Fruit fly (Drosophila melanogaster) whole organism, embryonic: ENCODE measurements around the gene Kal1.

Source experiments
- Asciz ChIP-seq: fragments of 200-800 bp; sonication (Bioruptor generic); optimal IDR thresholded peaks from 2 replicates; lab custom pipeline; 2017; ENCODE audit warnings: missing biosample characterization, mild to moderate bottlenecking, missing genetic modification characterization, missing genetic modification reagents
- Blimp-1 ChIP-seq: fragments of 200-800 bp; sonication (Bioruptor generic); optimal IDR thresholded peaks from 3 replicates; lab custom pipeline; 2018; ENCODE audit warnings: missing biosample characterization, missing genetic modification characterization, mild to moderate bottlenecking, moderate library complexity, missing genetic modification reagents
- CG11247 ChIP-seq: fragments of 200-800 bp; sonication (Bioruptor generic); IDR thresholded peaks from 2 replicates; pipeline ENCODE4 v1.3.6; 2022; ENCODE audit warnings: missing biosample characterization, missing genetic modification characterization
- CG12769 ChIP-seq: fragments of 200-800 bp; sonication (Bioruptor generic); optimal IDR thresholded peaks from 2 replicates; lab custom pipeline; 2019; ENCODE audit warnings: missing biosample characterization, mild to moderate bottlenecking, missing genetic modification characterization, moderate library complexity
- CG13424 ChIP-seq: fragments of 200-800 bp; sonication (Bioruptor generic); optimal IDR thresholded peaks from 2 replicates; lab custom pipeline; 2019; ENCODE audit warnings: missing biosample characterization, mild to moderate bottlenecking, missing genetic modification characterization, moderate library complexity
- CG14860 ChIP-seq: fragments of 200-800 bp; sonication (Bioruptor generic); IDR thresholded peaks from 3 replicates; pipeline ENCODE4 v1.3.6; 2022; ENCODE audit warnings: missing biosample characterization, missing genetic modification characterization; ENCODE audit not compliant: partially characterized antibody
- CG15073 ChIP-seq: fragments of 200-800 bp; sonication (Bioruptor generic); optimal IDR thresholded peaks from 2 replicates; lab custom pipeline; 2016; ENCODE audit warnings: missing biosample characterization, missing genetic modification characterization
- CG18011 ChIP-seq: fragments of 200-800 bp; sonication (Bioruptor generic); optimal IDR thresholded peaks from 2 replicates; lab custom pipeline; 2017; ENCODE audit warnings: missing biosample characterization, missing genetic modification characterization, mild to moderate bottlenecking, moderate library complexity, missing genotype
- CG18262 ChIP-seq: fragments of 200-800 bp; optimal IDR thresholded peaks from 3 replicates; lab custom pipeline; 2019; ENCODE audit warnings: missing biosample characterization, mild to moderate bottlenecking, missing genetic modification characterization, moderate library complexity
- CG18764 ChIP-seq: fragments of 200-800 bp; sonication (Bioruptor generic); optimal IDR thresholded peaks from 3 replicates; lab custom pipeline; 2016; ENCODE audit warnings: missing biosample characterization, missing genetic modification characterization
- CG31388 ChIP-seq: fragments of 200-800 bp; sonication (Bioruptor generic); optimal IDR thresholded peaks from 2 replicates; lab custom pipeline; 2016; ENCODE audit warnings: missing biosample characterization, missing genetic modification characterization
- CG31441 ChIP-seq: fragments of 200-800 bp; sonication (Bioruptor generic); IDR thresholded peaks from 2 replicates; pipeline ENCODE4 v1.3.6; 2022; ENCODE audit warnings: missing biosample characterization, missing genetic modification characterization
- CG4424 ChIP-seq: fragments of 200-800 bp; sonication (Bioruptor generic); optimal IDR thresholded peaks from 3 replicates; lab custom pipeline; 2016; ENCODE audit warnings: missing biosample characterization, missing genetic modification characterization
- CG7839 ChIP-seq: fragments of 200-800 bp; sonication (Bioruptor generic); optimal IDR thresholded peaks from 3 replicates; lab custom pipeline; 2018; ENCODE audit warnings: missing biosample characterization, mild to moderate bottlenecking, missing genetic modification characterization, moderate library complexity
- CG8290 ChIP-seq, 3 experiments: fragments of 200-800 bp; sonication (Bioruptor generic); optimal IDR thresholded peaks; 2 replicates each; lab custom pipeline; 2016 to 2019; ENCODE audit warnings: missing biosample characterization in 3 of 3, missing genetic modification characterization in 3 of 3, mild to moderate bottlenecking in 2 of 3, moderate library complexity in 1 of 3
- CG9215 ChIP-seq: fragments of 200-800 bp; sonication (Bioruptor generic); IDR thresholded peaks from 2 replicates; pipeline ENCODE4 v1.3.6; 2022; ENCODE audit warnings: missing biosample characterization, missing genetic modification characterization
- CG9609 ChIP-seq: fragments of 200-800 bp; sonication (Bioruptor generic); optimal IDR thresholded peaks from 3 replicates; lab custom pipeline; 2016; ENCODE audit warnings: missing biosample characterization, missing genetic modification characterization
- CG9932 ChIP-seq: fragments of 200-800 bp; sonication (Bioruptor generic); IDR thresholded peaks from 2 replicates; pipeline ENCODE4 v1.3.6; 2022; ENCODE audit warnings: missing biosample characterization, missing genetic modification characterization
- D ChIP-seq, 2 experiments: fragments of 200-800 bp in 1 of 2; fragments of >200 bp in 1 of 2; sonication (Bioruptor generic) in 1 of 2; optimal IDR thresholded peaks; 2 replicates in 1 of 2; 3 replicates in 1 of 2; lab custom pipeline; 2017; ENCODE audit warnings: mild to moderate bottlenecking in 1 of 2, missing biosample characterization in 1 of 2, missing genetic modification characterization in 1 of 2, missing genetic modification reagents in 1 of 2
- Dfd ChIP-seq, 2 experiments: fragments of >200 bp; optimal IDR thresholded peaks; 2 replicates each; lab custom pipeline; 2017; ENCODE audit warnings: missing biosample characterization in 2 of 2, missing genetic modification characterization in 2 of 2
- Dip3 ChIP-seq: fragments of 200-800 bp; sonication (Bioruptor generic); optimal IDR thresholded peaks from 3 replicates; lab custom pipeline; 2016; ENCODE audit warnings: missing biosample characterization, missing genetic modification characterization
- Drgx ChIP-seq: fragments of 200-800 bp; sonication (Bioruptor generic); IDR thresholded peaks from 2 replicates; pipeline ENCODE4 v1.3.6; 2022; ENCODE audit warnings: missing biosample characterization, missing genetic modification characterization
- Gsc ChIP-seq: fragments of 200-800 bp; sonication (Bioruptor generic); IDR thresholded peaks from 2 replicates; pipeline ENCODE4 v1.3.6; 2022; ENCODE audit warnings: missing biosample characterization, missing genetic modification characterization
- H15 ChIP-seq: fragments of 200-800 bp; sonication (Bioruptor generic); IDR thresholded peaks from 3 replicates; pipeline ENCODE4 v1.3.6; 2022; ENCODE audit warnings: missing biosample characterization, missing genetic modification characterization
- HLH4C ChIP-seq: fragments of 200-800 bp; sonication (Bioruptor generic); IDR thresholded peaks from 3 replicates; pipeline ENCODE4 v1.3.6; 2022; ENCODE audit warnings: missing biosample characterization, missing genetic modification characterization; ENCODE audit not compliant: partially characterized antibody
- MBD-R2 ChIP-seq: fragments of 200-800 bp; sonication (Bioruptor generic); IDR thresholded peaks from 2 replicates; pipeline ENCODE4 v1.3.6; 2022; ENCODE audit warnings: missing biosample characterization, missing genetic modification characterization
- MESR4 ChIP-seq: fragments of 200-800 bp; sonication (Bioruptor generic); optimal IDR thresholded peaks from 2 replicates; lab custom pipeline; 2018; ENCODE audit warnings: missing biosample characterization, mild to moderate bottlenecking, missing genetic modification characterization, moderate library complexity
- Pdp1 ChIP-seq, 2 experiments: fragments of 200-800 bp; sonication (Bioruptor generic); optimal IDR thresholded peaks; 3 replicates each; lab custom pipeline; 2016; ENCODE audit warnings: missing biosample characterization in 2 of 2, missing genetic modification characterization in 2 of 2, mild to moderate bottlenecking in 1 of 2, moderate library complexity in 1 of 2
- Ravus ChIP-seq: fragments of 200-800 bp; sonication (Bioruptor generic); IDR thresholded peaks from 2 replicates; pipeline ENCODE4 v1.3.6; 2022; ENCODE audit warnings: missing biosample characterization, missing genetic modification characterization
- croc ChIP-seq: fragments of 200-800 bp; sonication (Bioruptor generic); conservative IDR thresholded peaks from 3 replicates; pipeline ENCODE4 v1.3.6; 2022; ENCODE audit warnings: missing biosample characterization, missing genetic modification characterization
- dm ChIP-seq: fragments of 200-800 bp; sonication (Bioruptor generic); optimal IDR thresholded peaks from 3 replicates; lab custom pipeline; 2016; ENCODE audit warnings: missing biosample characterization, missing genetic modification characterization
- dmrt11E ChIP-seq: fragments of 200-800 bp; sonication (Bioruptor generic); optimal IDR thresholded peaks from 3 replicates; lab custom pipeline; 2018; ENCODE audit warnings: missing biosample characterization, mild to moderate bottlenecking, missing genetic modification characterization, moderate library complexity
- dmrt99B ChIP-seq: fragments of 200-800 bp; sonication (Bioruptor generic); optimal IDR thresholded peaks from 2 replicates; lab custom pipeline; 2018; ENCODE audit warnings: missing biosample characterization, mild to moderate bottlenecking, missing genetic modification characterization, moderate library complexity
- dpn ChIP-seq, 2 experiments: fragments of 200-800 bp; sonication (Bioruptor generic); optimal IDR thresholded peaks; 3 replicates each; lab custom pipeline; 2016; ENCODE audit warnings: missing biosample characterization in 2 of 2, missing genetic modification characterization in 2 of 2
- dysf ChIP-seq: fragments of 200-800 bp; sonication (Bioruptor generic); IDR thresholded peaks from 3 replicates; pipeline ENCODE4 v1.3.6; 2022; ENCODE audit warnings: missing biosample characterization, missing genetic modification characterization
- ems ChIP-seq: fragments of 200-800 bp; sonication (Bioruptor generic); optimal IDR thresholded peaks from 3 replicates; lab custom pipeline; 2016; ENCODE audit warnings: missing biosample characterization, missing genetic modification characterization
- ewg ChIP-seq: fragments of 200-800 bp; sonication (Bioruptor generic); optimal IDR thresholded peaks from 3 replicates; lab custom pipeline; 2017; ENCODE audit warnings: mild to moderate bottlenecking, missing biosample characterization, missing genetic modification reagents, missing genetic modification characterization
- gce ChIP-seq: fragments of 200-800 bp; sonication (Bioruptor generic); IDR thresholded peaks from 3 replicates; pipeline ENCODE4 v1.3.6; 2022; ENCODE audit warnings: missing biosample characterization, missing genetic modification characterization
- grau ChIP-seq: fragments of 200-800 bp; optimal IDR thresholded peaks from 3 replicates; lab custom pipeline; 2019; ENCODE audit warnings: missing biosample characterization, mild to moderate bottlenecking, missing genetic modification characterization, moderate library complexity
- ham ChIP-seq: fragments of 200-800 bp; sonication (Bioruptor generic); IDR thresholded peaks from 2 replicates; pipeline ENCODE4 v1.3.6; 2022; ENCODE audit warnings: missing biosample characterization, missing genetic modification characterization
- knrl ChIP-seq: fragments of 200-800 bp; sonication (Bioruptor generic); IDR thresholded peaks from 3 replicates; pipeline ENCODE4 v1.3.6; 2022; ENCODE audit warnings: missing biosample characterization, missing genetic modification characterization; ENCODE audit not compliant: partially characterized antibody
- lmd ChIP-seq: fragments of 200-800 bp; sonication (Bioruptor generic); IDR thresholded peaks from 2 replicates; pipeline ENCODE4 v1.3.6; 2022; ENCODE audit warnings: missing biosample characterization, missing genetic modification characterization
- nmo ChIP-seq: fragments of 200-800 bp; sonication (Bioruptor generic); optimal IDR thresholded peaks from 2 replicates; lab custom pipeline; 2018; ENCODE audit warnings: missing biosample characterization, mild to moderate bottlenecking, missing genetic modification characterization, moderate library complexity
- rib ChIP-seq: fragments of 200-800 bp; sonication (Bioruptor generic); IDR thresholded peaks from 2 replicates; pipeline ENCODE4 v1.3.6; 2022; ENCODE audit warnings: missing biosample characterization, missing genetic modification characterization
- scrt ChIP-seq: fragments of 200-800 bp; sonication (Bioruptor generic); optimal IDR thresholded peaks from 2 replicates; lab custom pipeline; 2018; ENCODE audit warnings: missing biosample characterization, mild to moderate bottlenecking, missing genetic modification characterization, moderate library complexity
- tgo ChIP-seq: fragments of 200-800 bp; sonication (Bioruptor generic); IDR thresholded peaks from 3 replicates; pipeline ENCODE4 v1.3.6; 2022; ENCODE audit warnings: missing biosample characterization, missing genetic modification characterization
- ttk ChIP-seq: fragments of 200-800 bp; sonication (Bioruptor generic); IDR thresholded peaks from 2 replicates; pipeline ENCODE4 v2.1.2; 2022; ENCODE audit warnings: missing biosample characterization, missing genetic modification characterization
- unpg ChIP-seq: fragments of 200-800 bp; sonication (Bioruptor generic); optimal IDR thresholded peaks from 3 replicates; lab custom pipeline; 2018; ENCODE audit warnings: missing biosample characterization, mild to moderate bottlenecking, missing genetic modification characterization, moderate library complexity
- vnd ChIP-seq: fragments of 200-800 bp; sonication (Bioruptor generic); IDR thresholded peaks from 3 replicates; pipeline ENCODE4 v1.3.6; 2022; ENCODE audit warnings: missing biosample characterization, missing genetic modification characterization; ENCODE audit not compliant: partially characterized antibody

The Kal1 gene

dm6 chr3R:24142971-24143370 lies 1.8 kb downstream of the Kal1 start (continued):
- TF ChIP-seq Pdp1 (GFP tag; optimal IDR thresholded peaks at IDR 0.05; lab: Kevin White, UChicago) (peak in 1 of 2 experiments; percentile 6), CG9215 (GFP tag; lab: Robert Waterston, UW) (no peak), dm (GFP tag; lab: Kevin White, UChicago) (no peak), ems (GFP tag; lab: Kevin White, UChicago) (peak; percentile 0), dpn (GFP tag; optimal IDR thresholded peaks at IDR 0.05; lab: Kevin White, UChicago) (peak in 1 of 2 experiments; percentile 14), Blimp-1 (peak; percentile 57), CG14860 (GFP tag; lab: Robert Waterston, UW) (no peak), CG4424 (peak; percentile 15), Ravus (no peak), lmd (GFP tag; lab: Robert Waterston, UW) (peak; percentile 33; the same call in 1 of the 2 replicates), MBD-R2 (no peak), MESR4 (GFP tag; lab: Kevin White, UChicago) (no peak), Dfd (GFP tag; optimal IDR thresholded peaks at IDR 0.05; lab: Kevin White, UChicago) (no peak), CG9932 (no peak), scrt (GFP tag; lab: Kevin White, UChicago) (no peak), D (optimal IDR thresholded peaks at IDR 0.05; lab: Kevin White, UChicago) (no peak), D (GFP tag; optimal IDR thresholded peaks at IDR 0.05; lab: Kevin White, UChicago) (peak; percentile 10), Drgx (GFP tag; lab: Robert Waterston, UW) (peak; percentile 80), gce (GFP tag; lab: Robert Waterston, UW) (no peak), croc (GFP tag; lab: Robert Waterston, UW) (0 out of 3 replicates have a peak, but pooled peaks have one; percentile 17), CG11247 (GFP tag; lab: Robert Waterston, UW) (0 out of 2 replicates have a peak, but pooled peaks have one; percentile 14), CG9609 (GFP tag; lab: Kevin White, UChicago) (peak; percentile 5), CG12769 (tag; lab: Kevin White, UChicago) (no peak), CG18262 (tag; lab: Kevin White, UChicago) (peak; percentile 47), tgo (GFP tag; lab: Robert Waterston, UW) (peak; percentile 46; the same call in 2 of the 3 replicates), dmrt99B (peak; percentile 65), HLH4C (no peak), CG31388 (GFP tag; lab: Kevin White, UChicago) (no peak), knrl (GFP tag; lab: Robert Waterston, UW) (no peak), grau (tag; lab: Kevin White, UChicago) (peak; percentile 15), rib (GFP tag; lab: Robert Waterston, UW) (no peak), dmrt11E (tag; lab: Kevin White, UChicago) (peak; percentile 23), Asciz (GFP tag; lab: Kevin White, UChicago) (no peak), dysf (GFP tag; lab: Robert Waterston, UW) (peak; percentile 40; the same call in 2 of the 3 replicates), vnd (GFP tag; lab: Robert Waterston, UW) (no peak), CG31441 (GFP tag; lab: Robert Waterston, UW) (peak; percentile 47; the same call in 1 of the 2 replicates), ham (GFP tag; lab: Robert Waterston, UW) (no peak), CG18764 (GFP tag; lab: Kevin White, UChicago) (no peak), CG7839 (tag; lab: Kevin White, UChicago) (peak; percentile 43), Dip3 (no peak), CG15073 (no peak), Gsc (GFP tag; lab: Robert Waterston, UW) (no peak), unpg (GFP tag; lab: Kevin White, UChicago) (peak; percentile 16), CG8290 (GFP tag; optimal IDR thresholded peaks at IDR 0.05; lab: Kevin White, UChicago) (no peak), CG8290 (tag; optimal IDR thresholded peaks at IDR 0.05; lab: Kevin White, UChicago) (no peak), H15 (GFP tag; lab: Robert Waterston, UW) (0 out of 3 replicates have a peak, but pooled peaks have one; percentile 41), CG13424 (tag; lab: Kevin White, UChicago) (peak; percentile 33), nmo (GFP tag; lab: Kevin White, UChicago) (peak; percentile 40), ttk (GFP tag; lab: Robert Waterston, UW) (0 out of 2 replicates have a peak, but pooled peaks have one; percentile 30), CG18011 (GFP tag; lab: Kevin White, UChicago) (no peak), ewg (GFP tag; lab: Kevin White, UChicago) (peak; percentile 15)
